Worm (Caenorhabditis elegans): ENCODE measurements around the gene Y53F4B.24.
A peak's percentile ranks its signal among the peaks of the same experiment; 100 is the strongest.

The Y53F4B.24 gene

DNA sequence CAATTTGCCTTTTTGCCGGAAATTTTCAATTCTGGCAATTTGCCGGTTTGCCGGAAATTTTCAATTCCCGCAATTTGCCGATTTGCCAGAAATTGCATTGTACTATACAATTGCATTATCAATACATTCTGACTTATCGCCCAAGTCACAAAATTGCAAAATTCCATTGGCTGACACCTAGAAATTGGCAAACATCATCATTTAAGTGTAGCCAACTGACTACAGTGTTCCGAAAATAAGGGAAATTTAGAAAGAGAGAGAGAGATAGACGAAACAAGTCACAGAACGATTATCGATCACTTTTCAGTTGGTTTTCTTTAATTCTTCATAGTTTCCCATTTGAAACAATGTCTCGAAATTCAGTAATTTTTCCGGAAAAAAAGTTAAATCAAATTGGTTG is 22.9 kb downstream of the Y53F4B.24 start (continued):
- TF ChIP-seq sdz-12 (GFP tag; optimal IDR thresholded peaks at IDR 0.05) (no peak), jun-1 (tag; optimal IDR thresholded peaks at IDR 0.05) (no peak), tra-1 (GFP tag; IDR thresholded peaks at IDR 0.05) (no peak), mxl-2 (GFP tag; conservative IDR thresholded peaks at IDR 0.05) (no peak), mdt-29 (GFP tag; IDR thresholded peaks at IDR 0.05) (no peak), arid-1 (GFP tag; conservative IDR thresholded peaks at IDR 0.05) (no peak), daf-16 (GFP tag; optimal IDR thresholded peaks at IDR 0.05) (no peak), daf-16 (tag; optimal IDR thresholded peaks at IDR 0.05) (peak; percentile 84), madf-5 (GFP tag; IDR thresholded peaks at IDR 0.05) (no peak), zag-1 (tag; optimal IDR thresholded peaks at IDR 0.05) (no peak), ceh-44 (GFP tag; IDR thresholded peaks at IDR 0.05) (no peak), nhr-48 (tag; optimal IDR thresholded peaks at IDR 0.05) (no peak), ceh-20 (GFP tag; IDR thresholded peaks at IDR 0.05) (no peak), hmg-1.1 (GFP tag; IDR thresholded peaks at IDR 0.05) (no peak), mep-1 (tag; optimal IDR thresholded peaks at IDR 0.05) (no peak), ceh-28 (tag; optimal IDR thresholded peaks at IDR 0.05) (no peak), lir-3 (tag; optimal IDR thresholded peaks at IDR 0.05) (no peak), Y105C5A.15 (GFP tag; IDR thresholded peaks at IDR 0.05) (no peak), nhr-42 (GFP tag; IDR thresholded peaks at IDR 0.05) (peak; percentile 66; the same call in 1 of the 2 replicates), nhr-6 (tag; optimal IDR thresholded peaks at IDR 0.05) (no peak), mxl-3 (GFP tag; optimal IDR thresholded peaks at IDR 0.05) (peak; percentile 9), T20F7.1 (GFP tag; optimal IDR thresholded peaks at IDR 0.05) (no peak), dve-1 (tag; optimal IDR thresholded peaks at IDR 0.05; ENCODE audit: insufficient read depth) (peak; percentile 66), Y75B8A.6 (GFP tag; IDR thresholded peaks at IDR 0.05) (no peak)

DNA sequence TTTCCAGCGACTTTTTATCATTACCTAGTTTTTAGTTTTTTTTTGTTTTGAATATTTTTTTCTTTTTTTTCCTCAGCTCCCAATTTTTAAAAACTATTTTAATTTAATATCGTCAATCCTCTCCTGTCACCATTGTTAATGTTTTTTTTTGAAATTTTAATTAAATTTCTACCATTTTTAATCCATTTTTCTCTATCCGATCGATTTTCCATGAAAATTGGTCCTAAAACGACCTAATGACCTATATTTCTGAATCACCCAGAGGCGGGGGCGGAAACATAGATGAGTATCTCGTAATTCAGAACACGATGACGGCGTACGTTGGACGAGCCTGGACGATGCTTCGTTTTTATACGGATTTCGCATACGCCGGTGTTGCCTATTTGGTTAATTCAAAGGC is 24.4 kb downstream of the Y53F4B.24 start, which contains the start of gene Y53F4B.39:
Y53F4B.39 (plus strand) TSS at position 301 of the 400 bp plus-strand sequence.
- TF ChIP-seq unc-62 (GFP tag; optimal IDR thresholded peaks at IDR 0.05 in 1 of 2): peak in 1 of 2 experiments; percentile 26
- no peak for TF ChIP-seq unc-62 (tag; optimal IDR thresholded peaks at IDR 0.05)
- no peak for TF ChIP-seq aly-2 (tag; optimal IDR thresholded peaks at IDR 0.05)

ce11 chrII:15107184-15107583 is 27.0 kb downstream of the Y53F4B.24 start:
- TF ChIP-seq aha-1 (tag) (peak; percentile 93), unc-62 (GFP tag; optimal IDR thresholded peaks at IDR 0.05 in 1 of 2) (no peak), unc-62 (tag; optimal IDR thresholded peaks at IDR 0.05) (no peak)

ce11 chrII:15096328-15096727 is 37.9 kb downstream of the Y53F4B.24 start:
- TF ChIP-seq nhr-42 (GFP tag; IDR thresholded peaks at IDR 0.05) (0 out of 2 replicates have a peak, but pooled peaks have one; percentile 56), Y48G9A.11 (GFP tag; IDR thresholded peaks at IDR 0.05) (0 out of 2 replicates have a peak, but pooled peaks have one; percentile 10), egl-43 (GFP tag; IDR thresholded peaks at IDR 0.05) (peak; percentile 49; the same call in 1 of the 2 replicates), ZK337.2 (GFP tag; IDR thresholded peaks at IDR 0.05) (peak; percentile 7; the same call in 1 of the 2 replicates)

DNA sequence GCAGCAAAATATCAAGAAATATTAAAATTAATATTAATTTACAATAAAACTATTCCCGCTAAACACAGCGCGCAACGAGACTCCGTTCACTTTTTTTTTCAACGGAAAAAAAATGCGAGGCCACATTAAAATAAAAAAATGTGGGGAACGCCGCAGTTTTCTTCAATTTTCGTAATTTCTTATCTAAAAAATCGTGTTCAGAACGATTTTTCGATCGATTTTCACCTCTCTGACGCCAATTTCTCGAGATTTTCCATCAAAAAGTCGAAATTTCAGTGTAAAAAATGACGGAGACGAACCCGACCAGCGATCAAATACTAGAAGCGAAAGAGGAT is 44.4 kb downstream of the Y53F4B.24 start, which contains the start of gene Y53F4B.21:
Y53F4B.21 (plus strand) TSS at position 285 of the 335 bp plus-strand sequence.
- TF ChIP-seq mes-2 (tag; optimal IDR thresholded peaks at IDR 0.05; ENCODE audit: poor library complexity, severe bottlenecking): no peak
- TF ChIP-seq T26A8.4 (GFP tag; IDR thresholded peaks at IDR 0.05): no peak
- TF ChIP-seq lin-38 (GFP tag; IDR thresholded peaks at IDR 0.05): no peak
- no peak for TF ChIP-seq zip-2 (tag; optimal IDR thresholded peaks at IDR 0.05)
- TF ChIP-seq skn-1 (tag; optimal IDR thresholded peaks at IDR 0.05): no peak
- peak; percentile 92 for TF ChIP-seq T20F7.1 (GFP tag; optimal IDR thresholded peaks at IDR 0.05)

Measured in whole organism, L4 larva.